Worm (Caenorhabditis elegans) whole organism, mixed stage, embryonic: ENCODE results near the gene Y38H8A.4.

Experiments used
- bed-3 ChIP-seq: fragments of 200-800 bp; sonication (Bioruptor generic); optimal IDR thresholded peaks from 3 replicates; lab custom pipeline; 2018; ENCODE audit warnings: mild to moderate bottlenecking, missing genetic modification characterization, moderate library complexity, missing compliant biosample characterization
- ceh-39 ChIP-seq: fragments of 150-350 bp; optimal IDR thresholded peaks from 2 replicates; lab custom pipeline; 2014; ENCODE audit warnings: missing biosample characterization, missing genetic modification characterization
- ces-1 ChIP-seq: fragments of 150-350 bp; optimal IDR thresholded peaks from 2 replicates; lab custom pipeline; 2014; ENCODE audit warnings: missing biosample characterization, missing genetic modification reagents, missing genetic modification characterization
- drap-1 ChIP-seq: fragments of 200-800 bp; sonication (Bioruptor generic); optimal IDR thresholded peaks from 3 replicates; lab custom pipeline; 2018; ENCODE audit warnings: mild to moderate bottlenecking, missing genetic modification characterization, missing compliant biosample characterization
- elt-1 ChIP-seq: sonication (generic microtip); optimal IDR thresholded peaks from 2 replicates; lab custom pipeline; 2017; ENCODE audit warnings: missing genetic modification characterization, mild to moderate bottlenecking, missing compliant biosample characterization, antibody characterized with exemption, moderate library complexity, borderline replicate concordance; ENCODE audit not compliant: insufficient read depth
- elt-3 ChIP-seq: fragments of 150-350 bp; optimal IDR thresholded peaks from 2 replicates; lab custom pipeline; 2014; ENCODE audit warnings: missing biosample characterization, missing genetic modification characterization
- lin-32 ChIP-seq: fragments of 200-800 bp; sonication (Bioruptor generic); optimal IDR thresholded peaks from 2 replicates; lab custom pipeline; 2018; ENCODE audit warnings: mild to moderate bottlenecking, missing genetic modification characterization, missing compliant biosample characterization
- lsy-2 ChIP-seq: fragments of 150-350 bp; optimal IDR thresholded peaks from 2 replicates; lab custom pipeline; 2014; ENCODE audit warnings: missing biosample characterization, missing genetic modification characterization
- nhr-12 ChIP-seq: fragments of 150-350 bp; optimal IDR thresholded peaks from 2 replicates; lab custom pipeline; 2014; ENCODE audit warnings: missing biosample characterization, missing genetic modification characterization
- nhr-2 ChIP-seq: fragments of 150-350 bp; optimal IDR thresholded peaks from 2 replicates; lab custom pipeline; 2014; ENCODE audit warnings: missing biosample characterization, missing genetic modification characterization
- nhr-76 ChIP-seq: sonication (generic microtip); optimal IDR thresholded peaks from 2 replicates; lab custom pipeline; 2017; ENCODE audit warnings: missing biosample characterization, missing genetic modification characterization
- snpc-4 ChIP-seq: fragments of 150-350 bp; optimal IDR thresholded peaks from 2 replicates; lab custom pipeline; 2014; ENCODE audit warnings: missing biosample characterization, missing genetic modification characterization
- tbx-8 ChIP-seq: fragments of 200-800 bp; sonication (Bioruptor generic); optimal IDR thresholded peaks from 2 replicates; lab custom pipeline; 2018; ENCODE audit warnings: mild to moderate bottlenecking, missing genetic modification characterization, moderate library complexity, missing compliant biosample characterization
- ztf-11 ChIP-seq: fragments of 150-350 bp; optimal IDR thresholded peaks from 2 replicates; lab custom pipeline; 2014; ENCODE audit warnings: missing biosample characterization, missing genetic modification characterization

DNA sequence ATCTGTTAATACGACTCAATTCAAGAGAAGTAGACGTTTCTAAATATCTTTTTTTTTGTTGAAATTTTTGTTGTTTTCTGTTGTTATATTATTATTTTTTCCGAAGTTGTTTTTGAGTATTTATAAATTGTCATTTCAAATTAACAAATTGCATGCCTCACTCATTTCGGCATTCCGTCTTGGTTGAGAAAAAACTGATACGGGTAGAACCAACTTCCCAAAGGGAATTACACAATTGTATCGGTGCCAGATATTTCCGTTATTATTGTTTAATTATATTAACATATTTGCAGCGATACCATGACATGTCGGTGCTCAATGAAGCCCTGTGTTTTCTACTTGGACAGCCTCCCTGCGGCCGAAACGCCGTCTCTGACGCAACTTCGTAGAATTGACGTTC lies 42.9 kb downstream of the Y38H8A.4 start, which contains the start of gene K09B11.4:
- no peak for TF ChIP-seq bed-3 (GFP tag; lab: Kevin White, UChicago)
- TF ChIP-seq lin-32 (GFP tag; lab: Kevin White, UChicago): no peak
- no peak for TF ChIP-seq drap-1 (GFP tag; lab: Kevin White, UChicago)
- TF ChIP-seq snpc-4 (tag; lab: Kevin White, UChicago): no peak
- TF ChIP-seq nhr-2 (tag; lab: Kevin White, UChicago): no peak
- no peak for TF ChIP-seq lsy-2 (tag; lab: Kevin White, UChicago)
- no peak for TF ChIP-seq nhr-12 (tag; lab: Kevin White, UChicago)
- no peak for TF ChIP-seq elt-1 (tag; lab: Kevin White, UChicago)
- no peak for TF ChIP-seq ceh-39 (tag; lab: Kevin White, UChicago)
- no peak for TF ChIP-seq ces-1 (GFP tag; lab: Kevin White, UChicago)
- no peak for TF ChIP-seq nhr-76 (tag; lab: Kevin White, UChicago)
- TF ChIP-seq ztf-11 (tag; lab: Kevin White, UChicago): no peak
- no peak for TF ChIP-seq tbx-8 (GFP tag; lab: Kevin White, UChicago)
- no peak for TF ChIP-seq elt-3 (tag; lab: Kevin White, UChicago)
